Fruit fly (Drosophila melanogaster) whole organism, embryonic: ENCODE data around the gene bys.

ENCODE experiments used
- Ada2b ChIP-seq: fragments of 200-800 bp; sonication (Bioruptor generic); IDR thresholded peaks from 2 replicates; pipeline ENCODE4 v1.3.6; 2022; ENCODE audit warnings: missing biosample characterization, missing genetic modification characterization
- Atf-2 ChIP-seq: fragments of 200-800 bp; sonication (Bioruptor generic); optimal IDR thresholded peaks from 2 replicates; lab custom pipeline; 2016; ENCODE audit warnings: missing biosample characterization, missing genetic modification characterization
- CG10543 ChIP-seq: fragments of 200-800 bp; sonication (Bioruptor generic); optimal IDR thresholded peaks from 3 replicates; lab custom pipeline; 2017; ENCODE audit warnings: missing biosample characterization, mild to moderate bottlenecking, missing genetic modification characterization, moderate library complexity
- CG12219 ChIP-seq: fragments of 200-800 bp; sonication (Bioruptor generic); optimal IDR thresholded peaks from 3 replicates; lab custom pipeline; 2018; ENCODE audit warnings: missing biosample characterization, mild to moderate bottlenecking, missing genetic modification characterization
- CG1233 ChIP-seq: fragments of 200-800 bp; sonication (Bioruptor generic); optimal IDR thresholded peaks from 4 replicates; lab custom pipeline; 2018; ENCODE audit warnings: missing biosample characterization, mild to moderate bottlenecking, missing genetic modification characterization
- CG13775 ChIP-seq: fragments of 200-800 bp; sonication (Bioruptor generic); optimal IDR thresholded peaks from 3 replicates; lab custom pipeline; 2017; ENCODE audit warnings: missing biosample characterization, mild to moderate bottlenecking, missing genetic modification characterization
- CG15073 ChIP-seq: fragments of 200-800 bp; sonication (Bioruptor generic); optimal IDR thresholded peaks from 2 replicates; lab custom pipeline; 2016; ENCODE audit warnings: missing biosample characterization, missing genetic modification characterization
- CG1602 ChIP-seq: fragments of 200-800 bp; sonication (Bioruptor generic); optimal IDR thresholded peaks from 3 replicates; lab custom pipeline; 2016; ENCODE audit warnings: missing biosample characterization, missing genetic modification characterization
- CG1647 ChIP-seq: fragments of 200-800 bp; sonication (Bioruptor generic); optimal IDR thresholded peaks from 3 replicates; lab custom pipeline; 2016; ENCODE audit warnings: missing biosample characterization, missing genetic modification characterization
- CG1832 ChIP-seq: fragments of 200-800 bp; sonication (Bioruptor generic); optimal IDR thresholded peaks from 2 replicates; lab custom pipeline; 2017; ENCODE audit warnings: missing biosample characterization, mild to moderate bottlenecking, missing genetic modification characterization, inconsistent platforms
- CG18599 ChIP-seq: fragments of 200-800 bp; sonication (Bioruptor generic); optimal IDR thresholded peaks from 3 replicates; lab custom pipeline; 2017; ENCODE audit warnings: missing biosample characterization, missing genetic modification characterization, mild to moderate bottlenecking, moderate library complexity, missing genetic modification reagents
- CG30403 ChIP-seq: fragments of 200-800 bp; sonication (Bioruptor generic); optimal IDR thresholded peaks from 3 replicates; lab custom pipeline; 2016; ENCODE audit warnings: missing biosample characterization, missing genetic modification characterization
- CG31224 ChIP-seq: fragments of 200-800 bp; sonication (Bioruptor generic); IDR thresholded peaks from 2 replicates; pipeline ENCODE4 v1.3.6; 2022; ENCODE audit warnings: missing biosample characterization, missing genetic modification characterization
- CG42726 ChIP-seq: fragments of 200-800 bp; sonication (Bioruptor generic); IDR thresholded peaks from 2 replicates; pipeline ENCODE4 v1.3.6; 2022; ENCODE audit warnings: missing biosample characterization, missing genetic modification characterization; ENCODE audit not compliant: partially characterized antibody
- CG43689 ChIP-seq: fragments of 200-800 bp; sonication (Bioruptor generic); IDR thresholded peaks from 2 replicates; pipeline ENCODE4 v1.3.6; 2022; ENCODE audit warnings: missing biosample characterization, missing genetic modification characterization
- CG4617 ChIP-seq: fragments of 200-800 bp; sonication (Bioruptor generic); optimal IDR thresholded peaks from 3 replicates; lab custom pipeline; 2016; ENCODE audit warnings: missing biosample characterization, missing genetic modification characterization, borderline replicate concordance
- CG4707 ChIP-seq: fragments of 200-800 bp; sonication (Bioruptor generic); optimal IDR thresholded peaks from 2 replicates; lab custom pipeline; 2018; ENCODE audit warnings: missing biosample characterization, mild to moderate bottlenecking, missing genetic modification characterization, moderate library complexity
- CG4854 ChIP-seq: fragments of 200-800 bp; sonication (Bioruptor generic); optimal IDR thresholded peaks from 2 replicates; lab custom pipeline; 2016; ENCODE audit warnings: missing biosample characterization, missing genetic modification characterization, inconsistent platforms
- CG5953 ChIP-seq: fragments of 200-800 bp; sonication (Bioruptor generic); IDR thresholded peaks from 2 replicates; pipeline ENCODE4 v1.3.6; 2022; ENCODE audit warnings: missing biosample characterization, missing genetic modification characterization
- CG6854 ChIP-seq: fragments of 200-800 bp; sonication (Bioruptor generic); optimal IDR thresholded peaks from 3 replicates; lab custom pipeline; 2017; ENCODE audit warnings: missing biosample characterization, mild to moderate bottlenecking, missing genetic modification characterization
- CG7271 ChIP-seq: fragments of 200-800 bp; sonication (Bioruptor generic); optimal IDR thresholded peaks from 2 replicates; lab custom pipeline; 2018; ENCODE audit warnings: missing biosample characterization, mild to moderate bottlenecking, missing genetic modification characterization, moderate library complexity
- CG7372 ChIP-seq: fragments of 200-800 bp; sonication (Bioruptor generic); IDR thresholded peaks from 2 replicates; pipeline ENCODE4 v1.3.6; 2022; ENCODE audit warnings: missing biosample characterization, missing genetic modification characterization
- CG7928 ChIP-seq: fragments of 200-800 bp; sonication (Bioruptor generic); optimal IDR thresholded peaks from 2 replicates; lab custom pipeline; 2017; ENCODE audit warnings: missing biosample characterization, mild to moderate bottlenecking, missing genetic modification characterization
- CG8089 ChIP-seq: fragments of 200-800 bp; sonication (Bioruptor generic); optimal IDR thresholded peaks from 3 replicates; lab custom pipeline; 2016; ENCODE audit warnings: missing biosample characterization, missing genetic modification characterization
- CG8478 ChIP-seq: fragments of >200 bp; optimal IDR thresholded peaks from 2 replicates; lab custom pipeline; 2018
- CG9797 ChIP-seq: fragments of 200-800 bp; sonication (Bioruptor generic); optimal IDR thresholded peaks from 3 replicates; lab custom pipeline; 2018; ENCODE audit warnings: missing biosample characterization, mild to moderate bottlenecking, missing genetic modification characterization
- CoRest ChIP-seq: fragments of 200-800 bp; sonication (Bioruptor generic); optimal IDR thresholded peaks from 3 replicates; lab custom pipeline; 2018; ENCODE audit warnings: missing biosample characterization, mild to moderate bottlenecking, missing genetic modification characterization, moderate library complexity
- Elba2 ChIP-seq: fragments of 200-800 bp; sonication (Bioruptor generic); optimal IDR thresholded peaks from 3 replicates; lab custom pipeline; 2016; ENCODE audit warnings: missing biosample characterization, missing genetic modification characterization
- Fer2 ChIP-seq: fragments of 200-800 bp; sonication (Bioruptor generic); optimal IDR thresholded peaks from 2 replicates; lab custom pipeline; 2018; ENCODE audit warnings: missing biosample characterization, mild to moderate bottlenecking, missing genetic modification characterization, moderate library complexity
- HmgD ChIP-seq: fragments of 200-800 bp; sonication (Bioruptor generic); optimal IDR thresholded peaks from 3 replicates; lab custom pipeline; 2016; ENCODE audit warnings: missing biosample characterization, missing genetic modification characterization
- MTF-1 ChIP-seq: fragments of 200-800 bp; sonication (Bioruptor generic); optimal IDR thresholded peaks from 2 replicates; lab custom pipeline; 2018; ENCODE audit warnings: missing biosample characterization, mild to moderate bottlenecking, missing genetic modification characterization, borderline replicate concordance
- Nf-YA ChIP-seq: fragments of 200-800 bp; sonication (Bioruptor generic); IDR thresholded peaks from 2 replicates; pipeline ENCODE4 v1.3.6; 2022; ENCODE audit warnings: missing biosample characterization, missing genetic modification characterization
- Sox102F ChIP-seq: fragments of 200-800 bp; sonication (Bioruptor generic); optimal IDR thresholded peaks from 2 replicates; lab custom pipeline; 2018; ENCODE audit warnings: missing biosample characterization, mild to moderate bottlenecking, missing genetic modification characterization, moderate library complexity
- TFAM ChIP-seq: fragments of 200-800 bp; sonication (Bioruptor generic); optimal IDR thresholded peaks from 2 replicates; lab custom pipeline; 2017; ENCODE audit warnings: missing biosample characterization, missing genetic modification characterization, inconsistent platforms
- cwo ChIP-seq: fragments of 200-800 bp; sonication (Bioruptor generic); optimal IDR thresholded peaks from 3 replicates; lab custom pipeline; 2017; ENCODE audit warnings: missing biosample characterization, missing genetic modification characterization, mild to moderate bottlenecking, moderate library complexity, missing genetic modification reagents
- dati ChIP-seq: fragments of 200-800 bp; sonication (Bioruptor generic); IDR thresholded peaks from 2 replicates; pipeline ENCODE4 v1.3.6; 2022; ENCODE audit warnings: missing biosample characterization, missing genetic modification characterization
- dimm ChIP-seq: fragments of 200-800 bp; sonication (Bioruptor generic); IDR thresholded peaks from 2 replicates; pipeline ENCODE4 v1.3.6; 2022; ENCODE audit warnings: missing biosample characterization, missing genetic modification characterization
- en ChIP-seq: fragments of 200-800 bp; sonication (Bioruptor generic); optimal IDR thresholded peaks from 2 replicates; lab custom pipeline; 2016; ENCODE audit warnings: missing biosample characterization, missing genetic modification characterization
- eyg ChIP-seq: fragments of 200-800 bp; sonication (Bioruptor generic); optimal IDR thresholded peaks from 3 replicates; lab custom pipeline; 2016; ENCODE audit warnings: missing biosample characterization, missing genetic modification characterization
- hth ChIP-seq: fragments of >200 bp; optimal IDR thresholded peaks from 2 replicates; lab custom pipeline; 2017; ENCODE audit warnings: inconsistent platforms
- insv ChIP-seq, 2 experiments: fragments of 200-800 bp; sonication (Bioruptor generic); optimal IDR thresholded peaks; 3 replicates each; lab custom pipeline; 2016 to 2018; ENCODE audit warnings: missing biosample characterization in 2 of 2, missing genetic modification characterization in 2 of 2
- lilli ChIP-seq: fragments of 200-800 bp; sonication (Bioruptor generic); optimal IDR thresholded peaks from 3 replicates; lab custom pipeline; 2016; ENCODE audit warnings: missing biosample characterization, missing genetic modification characterization
- mld ChIP-seq: fragments of 200-800 bp; sonication (Bioruptor generic); IDR thresholded peaks from 3 replicates; pipeline ENCODE4 v1.3.6; 2022; ENCODE audit warnings: missing biosample characterization, missing genetic modification characterization; ENCODE audit not compliant: partially characterized antibody
- pzg ChIP-seq: fragments of 200-800 bp; sonication (Bioruptor generic); optimal IDR thresholded peaks from 3 replicates; lab custom pipeline; 2018; ENCODE audit warnings: missing biosample characterization, mild to moderate bottlenecking, missing genetic modification characterization, moderate library complexity
- sisA ChIP-seq: fragments of 200-800 bp; sonication (Bioruptor generic); IDR thresholded peaks from 2 replicates; pipeline ENCODE4 v1.3.6; 2022; ENCODE audit warnings: missing biosample characterization, missing genetic modification characterization
- tio ChIP-seq: fragments of 200-800 bp; sonication (Bioruptor generic); optimal IDR thresholded peaks from 2 replicates; lab custom pipeline; 2017; ENCODE audit warnings: missing biosample characterization, missing genetic modification characterization, inconsistent platforms
- toy ChIP-seq: fragments of 200-800 bp; sonication (Bioruptor generic); IDR thresholded peaks from 2 replicates; pipeline ENCODE4 v1.3.6; 2022; ENCODE audit warnings: missing biosample characterization, missing genetic modification characterization
- ttk ChIP-seq: fragments of 200-800 bp; sonication (Bioruptor generic); IDR thresholded peaks from 2 replicates; pipeline ENCODE4 v2.1.2; 2022; ENCODE audit warnings: missing biosample characterization, missing genetic modification characterization
- tup ChIP-seq: fragments of 200-800 bp; sonication (Bioruptor generic); optimal IDR thresholded peaks from 2 replicates; lab custom pipeline; 2016; ENCODE audit warnings: missing biosample characterization, mild to moderate bottlenecking, missing genetic modification characterization, moderate library complexity
- yki ChIP-seq: fragments of >200 bp; optimal IDR thresholded peaks from 3 replicates; lab custom pipeline; 2018

bys gene

DNA sequence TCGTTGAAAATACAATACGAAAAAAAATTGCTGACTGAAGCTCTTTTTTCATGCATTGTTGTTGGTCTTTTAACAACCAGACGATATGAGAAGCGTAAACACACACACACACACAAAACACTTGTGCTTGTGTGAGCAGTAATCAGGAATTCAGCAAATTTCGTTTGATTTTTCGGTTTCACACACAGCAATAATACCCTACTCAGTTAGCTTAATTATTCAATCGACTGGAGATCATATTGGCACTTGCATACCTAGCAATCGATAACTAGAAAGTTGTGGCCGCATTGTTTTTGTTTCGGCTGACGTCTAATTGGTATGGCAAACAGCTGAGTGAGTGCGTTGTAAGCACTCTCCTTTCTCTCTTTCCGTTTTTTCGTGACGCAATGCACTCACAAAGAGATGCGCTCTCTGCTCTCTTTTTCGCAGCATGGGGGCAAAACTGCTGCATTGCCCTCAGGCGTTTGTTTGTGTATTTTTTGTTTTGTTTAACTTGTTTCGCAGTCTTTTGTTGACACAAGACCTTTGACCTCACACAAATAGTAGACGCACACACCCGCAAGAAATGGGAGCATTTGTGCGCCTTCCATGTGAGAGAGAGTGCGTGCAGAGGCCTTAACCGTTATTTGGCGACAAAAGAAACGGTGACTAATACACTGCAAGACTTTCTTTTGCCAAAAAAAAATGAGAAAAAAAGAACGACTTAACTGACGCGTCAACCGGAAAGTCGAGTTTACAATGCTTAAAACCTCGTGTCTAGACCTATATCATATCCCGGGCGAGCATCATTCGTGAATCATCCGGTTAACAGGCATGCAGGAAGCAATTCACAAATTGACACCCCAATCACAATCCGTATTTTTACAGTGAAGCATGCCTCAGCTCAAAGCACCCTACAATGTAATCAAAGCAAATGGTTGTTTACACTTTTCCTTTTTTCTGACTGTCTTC, 43.4 kb downstream of the bys start (continued):
- TF ChIP-seq CG8089 (GFP tag; lab: Kevin White, UChicago) (no peak), CG1832 (GFP tag; lab: Kevin White, UChicago) (no peak), HmgD (GFP tag; lab: Kevin White, UChicago) (peak; percentile 1), insv (GFP tag; optimal IDR thresholded peaks at IDR 0.05; lab: Kevin White, UChicago) (no peak), CG12219 (no peak), tio (no peak), CG13775 (no peak), pzg (GFP tag; lab: Kevin White, UChicago) (no peak), tup (GFP tag; lab: Kevin White, UChicago) (no peak), en (GFP tag; lab: Kevin White, UChicago) (no peak), CG31224 (GFP tag; lab: Robert Waterston, UW) (no peak), CG7928 (no peak), TFAM (GFP tag; lab: Kevin White, UChicago) (no peak), CG30403 (peak; percentile 30), CG18599 (GFP tag; lab: Kevin White, UChicago) (peak; percentile 49), cwo (GFP tag; lab: Kevin White, UChicago) (no peak), CG9797 (GFP tag; lab: Kevin White, UChicago) (no peak), CG8478 (lab: Kevin White, UChicago) (no peak), Ada2b (no peak), hth (lab: Kevin White, UChicago) (no peak), CG6854 (GFP tag; lab: Kevin White, UChicago) (no peak), CG4617 (GFP tag; lab: Kevin White, UChicago) (no peak), CG4707 (GFP tag; lab: Kevin White, UChicago) (no peak), CG15073 (no peak), Fer2 (tag; lab: Kevin White, UChicago) (no peak), lilli (GFP tag; lab: Kevin White, UChicago) (peak; percentile 15), CG4854 (GFP tag; lab: Kevin White, UChicago) (no peak), CG7271 (no peak), CG1602 (GFP tag; lab: Kevin White, UChicago) (no peak), ttk (GFP tag; lab: Robert Waterston, UW) (no peak), mld (no peak), CG42726 (GFP tag; lab: Robert Waterston, UW) (no peak), CG43689 (GFP tag; lab: Robert Waterston, UW) (no peak), Atf-2 (GFP tag; lab: Kevin White, UChicago) (peak; percentile 8), dimm (GFP tag; lab: Robert Waterston, UW) (no peak), toy (no peak), Sox102F (peak; percentile 49), CG5953 (GFP tag; lab: Robert Waterston, UW) (no peak), CG10543 (peak; percentile 56), yki (peak; percentile 7), sisA (GFP tag; lab: Robert Waterston, UW) (0 out of 2 replicates have a peak, but pooled peaks have one; percentile 15), CG1233 (no peak), CG7372 (GFP tag; lab: Robert Waterston, UW) (no peak), CoRest (tag; lab: Kevin White, UChicago) (peak; percentile 29), CG1647 (GFP tag; lab: Kevin White, UChicago) (no peak), eyg (GFP tag; lab: Kevin White, UChicago) (no peak), dati (GFP tag; lab: Robert Waterston, UW) (no peak), Nf-YA (no peak), MTF-1 (GFP tag; lab: Kevin White, UChicago) (peak; percentile 10), Elba2 (GFP tag; lab: Kevin White, UChicago) (no peak)
